Fruit fly (Drosophila melanogaster): ENCODE results near the gene CG6985.

Gene CG6985

dm6 chr3R:22766072-22766471 is 25.1 kb downstream of the CG6985 start, which contains the start of gene Nepl15:
Gene Nepl15 (minus strand): TSS chr3R:22766172.
- TF ChIP-seq Ets65A (GFP tag) (peak; percentile 23), chinmo (GFP tag; IDR thresholded peaks at IDR 0.05; ENCODE audit: partially characterized antibody) (no peak)

- no peak for TF ChIP-seq CG31441 (GFP tag; IDR thresholded peaks at IDR 0.05)
- no peak for TF ChIP-seq Hr3 (GFP tag; optimal IDR thresholded peaks at IDR 0.05)
- peak; percentile 38 for TF ChIP-seq sens (GFP tag)
Observed at dm6 chr3R:22767599-22767998, 26.6 kb downstream of the CG6985 start, which contains the start of gene CG13841. Gene CG13841 (minus strand): TSS chr3R:22767699.

- TF ChIP-seq disco-r (GFP tag; optimal IDR thresholded peaks at IDR 0.05) (no peak), sens (GFP tag) (peak; percentile 37), fd64A (GFP tag; optimal IDR thresholded peaks at IDR 0.05) (no peak)
Observed at dm6 chr3R:22768633-22769032, 27.7 kb downstream of the CG6985 start, which contains the start of gene CG43091. Gene CG43091 (minus strand): TSS chr3R:22768733.

- no peak for TF ChIP-seq CG1647 (GFP tag; optimal IDR thresholded peaks at IDR 0.05)
- no peak for TF ChIP-seq CG12391 (tag; optimal IDR thresholded peaks at IDR 0.05)
- TF ChIP-seq az2 (GFP tag; optimal IDR thresholded peaks at IDR 0.05), result no peak
- no peak for TF ChIP-seq Rfx (GFP tag; IDR thresholded peaks at IDR 0.05)
- no peak for TF ChIP-seq Mrtf (GFP tag; IDR thresholded peaks at IDR 0.05)
- no peak for TF ChIP-seq run (tag; optimal IDR thresholded peaks at IDR 0.05)
- TF ChIP-seq ftz-f1 (GFP tag; optimal IDR thresholded peaks at IDR 0.05), result no peak
- no peak for TF ChIP-seq Fer2 (tag; optimal IDR thresholded peaks at IDR 0.05)
Observed at dm6 chr3R:22769567-22769966, 28.6 kb downstream of the CG6985 start, which contains the start of gene CG43092. Gene CG43092 (minus strand): TSS chr3R:22769667.

DNA sequence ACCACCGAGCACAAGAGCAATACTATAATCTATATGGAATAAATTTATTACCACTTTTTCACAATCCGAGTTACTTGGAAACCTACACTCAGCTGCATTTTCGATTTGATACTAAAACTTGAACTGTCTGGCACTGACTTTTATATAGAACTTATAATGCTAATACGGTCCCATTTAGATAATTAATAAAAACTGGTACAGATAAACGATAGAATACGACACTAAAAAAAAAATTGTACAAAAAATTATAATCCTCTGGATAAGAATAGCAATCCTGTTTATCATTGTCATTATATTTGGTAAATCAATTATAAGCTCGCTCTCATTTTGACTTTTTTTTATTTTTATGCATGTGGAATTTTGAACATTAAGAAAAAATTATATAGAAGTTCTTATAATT is 29.3 kb downstream of the CG6985 start, which contains the start of gene CG43093:
CG43093 (minus strand) TSS at position 101 of the 400 bp plus-strand sequence.
- TF ChIP-seq D19A (tag; optimal IDR thresholded peaks at IDR 0.05) (no peak), mirr (GFP tag; optimal IDR thresholded peaks at IDR 0.05) (no peak), CG14441 (GFP tag; IDR thresholded peaks at IDR 0.05) (no peak), CG12744 (GFP tag; optimal IDR thresholded peaks at IDR 0.05) (no peak), Hr51 (GFP tag; optimal IDR thresholded peaks at IDR 0.05) (no peak), Bgb (GFP tag; IDR thresholded peaks at IDR 0.05; ENCODE audit: partially characterized antibody) (no peak), CG13296 (GFP tag; optimal IDR thresholded peaks at IDR 0.05) (no peak), shn (GFP tag; optimal IDR thresholded peaks at IDR 0.05) (no peak), bcd (GFP tag; optimal IDR thresholded peaks at IDR 0.05) (no peak), sr (GFP tag; IDR thresholded peaks at IDR 0.05) (no peak), CG2116 (GFP tag; optimal IDR thresholded peaks at IDR 0.05) (no peak), Dbx (GFP tag; IDR thresholded peaks at IDR 0.05) (no peak), ken (GFP tag; IDR thresholded peaks at IDR 0.05) (no peak), Hmr (GFP tag; optimal IDR thresholded peaks at IDR 0.05) (no peak), ttk (GFP tag; IDR thresholded peaks at IDR 0.05) (no peak), CG34376 (GFP tag; optimal IDR thresholded peaks at IDR 0.05) (no peak), jing (GFP tag; optimal IDR thresholded peaks at IDR 0.05) (no peak), onecut (GFP tag; IDR thresholded peaks at IDR 0.05) (no peak), CG6683 (GFP tag; optimal IDR thresholded peaks at IDR 0.05) (no peak)
